Worm (Caenorhabditis elegans): ENCODE measurements around the gene F55A11.8.

The F55A11.8 gene

ce11 chrV:11809935-11810334, 21.9 kb downstream of the F55A11.8 start:
- TF ChIP-seq pes-1 (GFP tag; IDR thresholded peaks at IDR 0.05): no peak
- no peak for TF ChIP-seq B0310.2 (tag; optimal IDR thresholded peaks at IDR 0.05)
- no peak for TF ChIP-seq F13C5.2 (tag; optimal IDR thresholded peaks at IDR 0.05)
- TF ChIP-seq hmbx-1 (tag; optimal IDR thresholded peaks at IDR 0.05): no peak
- no peak for TF ChIP-seq tbx-37 (GFP tag; conservative IDR thresholded peaks at IDR 0.05)
- TF ChIP-seq tra-4 (tag; optimal IDR thresholded peaks at IDR 0.05): no peak

- TF ChIP-seq flt-1 (GFP tag; IDR thresholded peaks at IDR 0.05): no peak
- TF ChIP-seq hnd-1 (tag; optimal IDR thresholded peaks at IDR 0.05): no peak
- TF ChIP-seq aly-1 (tag; optimal IDR thresholded peaks at IDR 0.05): no peak
- no peak for TF ChIP-seq B0310.2 (tag; optimal IDR thresholded peaks at IDR 0.05)
- no peak for TF ChIP-seq F13C5.2 (tag; optimal IDR thresholded peaks at IDR 0.05)
- TF ChIP-seq ama-1 (optimal IDR thresholded peaks at IDR 0.05): no peak
- TF ChIP-seq sea-1 (GFP tag; conservative IDR thresholded peaks at IDR 0.05): no peak
- no peak for TF ChIP-seq ets-7 (tag; optimal IDR thresholded peaks at IDR 0.05)
- no peak for TF ChIP-seq scrt-1 (GFP tag; IDR thresholded peaks at IDR 0.05)
- no peak for TF ChIP-seq tra-4 (tag; optimal IDR thresholded peaks at IDR 0.05)
- TF ChIP-seq hmbx-1 (tag; optimal IDR thresholded peaks at IDR 0.05): no peak
- no peak for TF ChIP-seq hmg-4 (GFP tag; optimal IDR thresholded peaks at IDR 0.05)
- TF ChIP-seq ceh-36 (tag; optimal IDR thresholded peaks at IDR 0.05): no peak
- TF ChIP-seq tbx-37 (GFP tag; conservative IDR thresholded peaks at IDR 0.05): no peak
- no peak for TF ChIP-seq pes-1 (GFP tag; IDR thresholded peaks at IDR 0.05)
- TF ChIP-seq tbx-11 (GFP tag; IDR thresholded peaks at IDR 0.05): no peak
Observed at ce11 chrV:11811921-11812320, 23.9 kb downstream of the F55A11.8 start, which contains the start of gene D2023.3. D2023.3 (minus strand) TSS chrV:11812021.

ce11 chrV:11815566-11815965, 27.6 kb downstream of the F55A11.8 start:
- TF ChIP-seq pes-1 (GFP tag; IDR thresholded peaks at IDR 0.05) (no peak), B0310.2 (tag; optimal IDR thresholded peaks at IDR 0.05) (no peak), flt-1 (GFP tag; IDR thresholded peaks at IDR 0.05) (no peak), scrt-1 (GFP tag; IDR thresholded peaks at IDR 0.05) (no peak), tbx-11 (GFP tag; IDR thresholded peaks at IDR 0.05) (no peak), tbx-37 (GFP tag; conservative IDR thresholded peaks at IDR 0.05) (no peak), ceh-36 (tag; optimal IDR thresholded peaks at IDR 0.05) (no peak), tra-4 (tag; optimal IDR thresholded peaks at IDR 0.05) (no peak), aly-1 (tag; optimal IDR thresholded peaks at IDR 0.05) (no peak), hmbx-1 (tag; optimal IDR thresholded peaks at IDR 0.05) (no peak), sea-1 (GFP tag; conservative IDR thresholded peaks at IDR 0.05) (no peak), ceh-13 (GFP tag; optimal IDR thresholded peaks at IDR 0.05) (no peak), F13C5.2 (tag; optimal IDR thresholded peaks at IDR 0.05) (no peak)

ce11 chrV:11817263-11817726, 29.3 kb downstream of the F55A11.8 start:
- TF ChIP-seq hnd-1 (tag; optimal IDR thresholded peaks at IDR 0.05) (no peak), hmg-4 (GFP tag; optimal IDR thresholded peaks at IDR 0.05) (no peak), pes-1 (GFP tag; IDR thresholded peaks at IDR 0.05) (no peak), scrt-1 (GFP tag; IDR thresholded peaks at IDR 0.05) (no peak), hmbx-1 (tag; optimal IDR thresholded peaks at IDR 0.05) (no peak), ceh-13 (GFP tag; optimal IDR thresholded peaks at IDR 0.05) (no peak), ceh-36 (tag; optimal IDR thresholded peaks at IDR 0.05) (no peak), aly-1 (tag; optimal IDR thresholded peaks at IDR 0.05) (no peak), flt-1 (GFP tag; IDR thresholded peaks at IDR 0.05) (no peak), ama-1 (optimal IDR thresholded peaks at IDR 0.05) (no peak), tbx-37 (GFP tag; conservative IDR thresholded peaks at IDR 0.05) (no peak), ets-7 (tag; optimal IDR thresholded peaks at IDR 0.05) (no peak), B0310.2 (tag; optimal IDR thresholded peaks at IDR 0.05) (no peak), tra-4 (tag; optimal IDR thresholded peaks at IDR 0.05) (no peak), F13C5.2 (tag; optimal IDR thresholded peaks at IDR 0.05) (no peak), sea-1 (GFP tag; conservative IDR thresholded peaks at IDR 0.05) (no peak)

- TF ChIP-seq tbx-11 (GFP tag; IDR thresholded peaks at IDR 0.05): no peak
- no peak for TF ChIP-seq aly-1 (tag; optimal IDR thresholded peaks at IDR 0.05)
Observed at ce11 chrV:11818064-11818463, 30.1 kb downstream of the F55A11.8 start.

ce11 chrV:11818786-11819185, 30.8 kb downstream of the F55A11.8 start:
- TF ChIP-seq ceh-13 (GFP tag; optimal IDR thresholded peaks at IDR 0.05): no peak
- no peak for TF ChIP-seq sea-1 (GFP tag; conservative IDR thresholded peaks at IDR 0.05)
- TF ChIP-seq ceh-36 (tag; optimal IDR thresholded peaks at IDR 0.05): no peak
- no peak for TF ChIP-seq F13C5.2 (tag; optimal IDR thresholded peaks at IDR 0.05)
- TF ChIP-seq hmg-4 (GFP tag; optimal IDR thresholded peaks at IDR 0.05): no peak
- TF ChIP-seq flt-1 (GFP tag; IDR thresholded peaks at IDR 0.05): no peak

ce11 chrV:11819451-11819850, 31.5 kb downstream of the F55A11.8 start:
- TF ChIP-seq B0310.2 (tag; optimal IDR thresholded peaks at IDR 0.05): no peak
- no peak for TF ChIP-seq tbx-11 (GFP tag; IDR thresholded peaks at IDR 0.05)
- no peak for TF ChIP-seq tbx-37 (GFP tag; conservative IDR thresholded peaks at IDR 0.05)
- no peak for TF ChIP-seq ama-1 (optimal IDR thresholded peaks at IDR 0.05)
- no peak for TF ChIP-seq hmg-4 (GFP tag; optimal IDR thresholded peaks at IDR 0.05)
- no peak for TF ChIP-seq hnd-1 (tag; optimal IDR thresholded peaks at IDR 0.05)
- no peak for TF ChIP-seq sea-1 (GFP tag; conservative IDR thresholded peaks at IDR 0.05)
- no peak for TF ChIP-seq F13C5.2 (tag; optimal IDR thresholded peaks at IDR 0.05)
- no peak for TF ChIP-seq scrt-1 (GFP tag; IDR thresholded peaks at IDR 0.05)
- no peak for TF ChIP-seq ceh-13 (GFP tag; optimal IDR thresholded peaks at IDR 0.05)
- TF ChIP-seq tra-4 (tag; optimal IDR thresholded peaks at IDR 0.05): no peak
- no peak for TF ChIP-seq pes-1 (GFP tag; IDR thresholded peaks at IDR 0.05)
- no peak for TF ChIP-seq hmbx-1 (tag; optimal IDR thresholded peaks at IDR 0.05)
- TF ChIP-seq flt-1 (GFP tag; IDR thresholded peaks at IDR 0.05): no peak
- no peak for TF ChIP-seq aly-1 (tag; optimal IDR thresholded peaks at IDR 0.05)
- TF ChIP-seq ceh-36 (tag; optimal IDR thresholded peaks at IDR 0.05): no peak
- no peak for TF ChIP-seq ets-7 (tag; optimal IDR thresholded peaks at IDR 0.05)

- TF ChIP-seq ets-7 (tag; optimal IDR thresholded peaks at IDR 0.05) (no peak), flt-1 (GFP tag; IDR thresholded peaks at IDR 0.05) (no peak), F13C5.2 (tag; optimal IDR thresholded peaks at IDR 0.05) (no peak), ceh-13 (GFP tag; optimal IDR thresholded peaks at IDR 0.05) (no peak)
Observed at ce11 chrV:11820551-11820950, 32.6 kb downstream of the F55A11.8 start.

Measured in whole organism, early embryonic.